ENCODE assay signal across 3 fruit fly cellular contexts in the genomic region with DNA sequence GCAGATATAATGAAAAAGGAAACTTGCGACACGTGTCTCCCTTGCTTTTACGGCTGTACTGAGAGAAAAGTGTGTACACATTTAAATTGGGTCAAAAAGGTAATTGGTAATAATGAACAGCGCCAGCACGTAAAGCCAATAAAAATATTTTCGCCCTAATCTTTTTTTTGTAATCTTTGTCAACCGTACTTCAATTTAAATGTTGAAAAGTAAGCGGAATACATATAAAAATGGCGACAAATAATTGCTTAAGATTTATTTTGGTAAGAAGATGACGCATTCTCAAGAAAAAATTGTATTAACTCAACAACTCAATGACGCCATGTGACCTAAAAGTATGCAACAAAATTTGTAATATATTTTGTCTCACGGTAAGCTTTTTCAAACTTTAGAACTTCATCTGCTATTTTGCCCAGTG.
TF ChIP-seq lines count a peak whose summit lies in the region.

No protein-coding gene starts in this region.

TF ChIP-seq in whole organism, embryonic, 481 proteins besides CTCF, POLR2A, EP300 and RAD21 (continued from another document and continues in another):
- no peak for TF ChIP-seq Mes4 (GFP tag; optimal IDR thresholded peaks at IDR 0.05; lab: Kevin White, UChicago)
- no peak for TF ChIP-seq CG13287 (GFP tag; IDR thresholded peaks at IDR 0.05; lab: Robert Waterston, UW; ENCODE audit: partially characterized antibody)
- peak; percentile 19 for TF ChIP-seq CG15269 (tag; optimal IDR thresholded peaks at IDR 0.05; lab: Kevin White, UChicago)
- no peak for TF ChIP-seq CG3995 (GFP tag; optimal IDR thresholded peaks at IDR 0.05; lab: Kevin White, UChicago)
- no peak for TF ChIP-seq tna (GFP tag; IDR thresholded peaks at IDR 0.05; lab: Robert Waterston, UW; ENCODE audit: partially characterized antibody)
- TF ChIP-seq CG6854 (GFP tag; optimal IDR thresholded peaks at IDR 0.05; lab: Kevin White, UChicago) = peak; percentile 26
- no peak for TF ChIP-seq disco-r (GFP tag; optimal IDR thresholded peaks at IDR 0.05; lab: Kevin White, UChicago)
- TF ChIP-seq phol (tag; optimal IDR thresholded peaks at IDR 0.05; lab: Kevin White, UChicago) = peak; percentile 38
- TF ChIP-seq CG1529 (GFP tag; optimal IDR thresholded peaks at IDR 0.05; lab: Kevin White, UChicago) = no peak
- TF ChIP-seq CG10209 (GFP tag; optimal IDR thresholded peaks at IDR 0.05; lab: Kevin White, UChicago) = peak; percentile 35
- no peak for TF ChIP-seq pros (GFP tag; optimal IDR thresholded peaks at IDR 0.05; lab: Kevin White, UChicago)
- no peak for TF ChIP-seq MBD-R2 (GFP tag; IDR thresholded peaks at IDR 0.05; lab: Robert Waterston, UW)
- TF ChIP-seq chif (GFP tag; optimal IDR thresholded peaks at IDR 0.05; lab: Kevin White, UChicago) = peak; percentile 3 to 14
- no peak for TF ChIP-seq cg (GFP tag; optimal IDR thresholded peaks at IDR 0.05; lab: Kevin White, UChicago)
- TF ChIP-seq her (GFP tag; optimal IDR thresholded peaks at IDR 0.05; lab: Kevin White, UChicago) = no peak
- TF ChIP-seq CG10321 (GFP tag; IDR thresholded peaks at IDR 0.05; lab: Robert Waterston, UW) = no peak
- TF ChIP-seq CG11456 (GFP tag; IDR thresholded peaks at IDR 0.05; lab: Robert Waterston, UW) = no peak
- TF ChIP-seq Dref (GFP tag; IDR thresholded peaks at IDR 0.05; lab: Robert Waterston, UW) = no peak
- TF ChIP-seq CG2199 (GFP tag; IDR thresholded peaks at IDR 0.05; lab: Robert Waterston, UW) = no peak
- TF ChIP-seq sens-2 (GFP tag; IDR thresholded peaks at IDR 0.05; lab: Robert Waterston, UW) = no peak
- TF ChIP-seq H15 (GFP tag; IDR thresholded peaks at IDR 0.05; lab: Robert Waterston, UW) = no peak
- no peak for TF ChIP-seq CG33213 (GFP tag; optimal IDR thresholded peaks at IDR 0.05; lab: Kevin White, UChicago)
- TF ChIP-seq ab (GFP tag; optimal IDR thresholded peaks at IDR 0.05; lab: Kevin White, UChicago) = no peak
- peak; percentile 12 for TF ChIP-seq nmo (GFP tag; optimal IDR thresholded peaks at IDR 0.05; lab: Kevin White, UChicago)
- peak; percentile 39 for TF ChIP-seq Oli (tag; optimal IDR thresholded peaks at IDR 0.05; lab: Kevin White, UChicago)
- TF ChIP-seq CG32532 (GFP tag; IDR thresholded peaks at IDR 0.05; lab: Robert Waterston, UW) = no peak
- no peak for TF ChIP-seq CG42726 (GFP tag; IDR thresholded peaks at IDR 0.05; lab: Robert Waterston, UW; ENCODE audit: partially characterized antibody)
- peak; percentile 9 for TF ChIP-seq exex (tag; optimal IDR thresholded peaks at IDR 0.05; lab: Kevin White, UChicago)
- TF ChIP-seq Ravus (GFP tag; IDR thresholded peaks at IDR 0.05; lab: Robert Waterston, UW) = no peak
- TF ChIP-seq bbx (GFP tag; IDR thresholded peaks at IDR 0.05; lab: Robert Waterston, UW; ENCODE audit: partially characterized antibody) = no peak
- no peak for TF ChIP-seq CG12299 (tag; optimal IDR thresholded peaks at IDR 0.05; lab: Kevin White, UChicago)
- TF ChIP-seq CG5245 (GFP tag; optimal IDR thresholded peaks at IDR 0.05; lab: Kevin White, UChicago) = no peak
- TF ChIP-seq seq (GFP tag; IDR thresholded peaks at IDR 0.05; lab: Robert Waterston, UW) = no peak
- TF ChIP-seq CG14667 (GFP tag; IDR thresholded peaks at IDR 0.05; lab: Robert Waterston, UW) = no peak
- no peak for TF ChIP-seq Fer3 (tag; optimal IDR thresholded peaks at IDR 0.05; lab: Kevin White, UChicago)
- TF ChIP-seq CG4328 (GFP tag; optimal IDR thresholded peaks at IDR 0.05; lab: Kevin White, UChicago) = no peak
- no peak for TF ChIP-seq Sin3A (optimal IDR thresholded peaks at IDR 0.05; lab: Kevin White, UChicago)
- TF ChIP-seq E2f2 (GFP tag; IDR thresholded peaks at IDR 0.05; lab: Robert Waterston, UW) = 0 out of 2 replicates have a peak, but pooled peaks have one; percentile 9
- TF ChIP-seq CG8290 (GFP tag; optimal IDR thresholded peaks at IDR 0.05; lab: Kevin White, UChicago) = peak; percentile 13
- peak; percentile 29 to 38 for TF ChIP-seq CG8290 (tag; optimal IDR thresholded peaks at IDR 0.05; lab: Kevin White, UChicago)
- no peak for TF ChIP-seq CG1832 (GFP tag; optimal IDR thresholded peaks at IDR 0.05; lab: Kevin White, UChicago)
- TF ChIP-seq CG12236 (GFP tag; optimal IDR thresholded peaks at IDR 0.05; lab: Kevin White, UChicago) = no peak
- no peak for TF ChIP-seq fru (optimal IDR thresholded peaks at IDR 0.05; lab: Kevin White, UChicago)
- TF ChIP-seq zen (tag; optimal IDR thresholded peaks at IDR 0.05; lab: Kevin White, UChicago) = no peak

TF ChIP-seq in whole organism, prepupa, 60 proteins besides CTCF, POLR2A, EP300 and RAD21 (continued from another document):
- TF ChIP-seq fkh (GFP tag; optimal IDR thresholded peaks at IDR 0.05; lab: Kevin White, UChicago) = no peak
- TF ChIP-seq CG8632 (GFP tag; optimal IDR thresholded peaks at IDR 0.05; lab: Kevin White, UChicago) = peak; percentile 45
- peak; percentile 60 for TF ChIP-seq CG10631 (GFP tag; optimal IDR thresholded peaks at IDR 0.05; lab: Kevin White, UChicago)
- TF ChIP-seq Blimp-1 (GFP tag; optimal IDR thresholded peaks at IDR 0.05; lab: Kevin White, UChicago) = no peak
- peak; percentile 21 for TF ChIP-seq fd59A (GFP tag; optimal IDR thresholded peaks at IDR 0.05; lab: Kevin White, UChicago)
- TF ChIP-seq CG6163 (GFP tag; IDR thresholded peaks at IDR 0.05; lab: Robert Waterston, UW) = no peak
- TF ChIP-seq esn (GFP tag; optimal IDR thresholded peaks at IDR 0.05; lab: Kevin White, UChicago) = peak; percentile 56
- peak; percentile 31 for TF ChIP-seq net (GFP tag; optimal IDR thresholded peaks at IDR 0.05; lab: Kevin White, UChicago)
- TF ChIP-seq CG16779 (tag; optimal IDR thresholded peaks at IDR 0.05; lab: Kevin White, UChicago) = no peak
- no peak for TF ChIP-seq svp (GFP tag; lab: Kevin White, UChicago)
- TF ChIP-seq CG34406 (GFP tag; optimal IDR thresholded peaks at IDR 0.05; lab: Kevin White, UChicago) = peak; percentile 24
- TF ChIP-seq CG10669 (GFP tag; optimal IDR thresholded peaks at IDR 0.05; lab: Kevin White, UChicago) = peak; percentile 39
- peak; percentile 8 for TF ChIP-seq Eip93F (GFP tag; optimal IDR thresholded peaks at IDR 0.05; lab: Kevin White, UChicago)
- peak; percentile 40 for TF ChIP-seq Ets96B (tag; optimal IDR thresholded peaks at IDR 0.05; lab: Kevin White, UChicago)
- TF ChIP-seq CG6792 (GFP tag; optimal IDR thresholded peaks at IDR 0.05; lab: Kevin White, UChicago) = peak; percentile 53
- no peak for TF ChIP-seq fd85E (GFP tag; optimal IDR thresholded peaks at IDR 0.05; lab: Kevin White, UChicago)
- TF ChIP-seq CG3919 (GFP tag; optimal IDR thresholded peaks at IDR 0.05; lab: Kevin White, UChicago) = peak; percentile 49
- peak; percentile 15 for TF ChIP-seq Sox15 (GFP tag; optimal IDR thresholded peaks at IDR 0.05; lab: Kevin White, UChicago)
- TF ChIP-seq dac (GFP tag; optimal IDR thresholded peaks at IDR 0.05; lab: Kevin White, UChicago) = peak; percentile 8
- TF ChIP-seq Smox (GFP tag; optimal IDR thresholded peaks at IDR 0.05; lab: Kevin White, UChicago) = peak; percentile 55
- peak; percentile 21 for TF ChIP-seq Hr39 (GFP tag; optimal IDR thresholded peaks at IDR 0.05; lab: Kevin White, UChicago)
- TF ChIP-seq pdm3 (GFP tag; optimal IDR thresholded peaks at IDR 0.05; lab: Kevin White, UChicago) = peak; percentile 31
- TF ChIP-seq spab (GFP tag; optimal IDR thresholded peaks at IDR 0.05; lab: Kevin White, UChicago) = peak; percentile 31
- no peak for TF ChIP-seq CG1621 (tag; optimal IDR thresholded peaks at IDR 0.05; lab: Kevin White, UChicago)
- TF ChIP-seq CG8319 (GFP tag; optimal IDR thresholded peaks at IDR 0.05; lab: Kevin White, UChicago) = peak; percentile 46
- TF ChIP-seq CG6276 (GFP tag; optimal IDR thresholded peaks at IDR 0.05; lab: Kevin White, UChicago) = peak; percentile 17
- 0 out of 3 replicates have a peak, but pooled peaks have one; percentile 10 for TF ChIP-seq CG8119 (GFP tag; IDR thresholded peaks at IDR 0.05; lab: Robert Waterston, UW)
- peak; percentile 36 for TF ChIP-seq OdsH (GFP tag; optimal IDR thresholded peaks at IDR 0.05; lab: Kevin White, UChicago)
- TF ChIP-seq Hr4 (GFP tag; optimal IDR thresholded peaks at IDR 0.05; lab: Kevin White, UChicago) = peak; percentile 36
- TF ChIP-seq acj6 (GFP tag; optimal IDR thresholded peaks at IDR 0.05; lab: Kevin White, UChicago) = peak; percentile 48
- peak; percentile 29 for TF ChIP-seq CG11902 (GFP tag; optimal IDR thresholded peaks at IDR 0.05; lab: Kevin White, UChicago)
- peak; percentile 36 for TF ChIP-seq Sox14 (GFP tag; optimal IDR thresholded peaks at IDR 0.05; lab: Kevin White, UChicago)
- peak; percentile 45 for TF ChIP-seq CG3032 (tag; optimal IDR thresholded peaks at IDR 0.05; lab: Kevin White, UChicago)
- TF ChIP-seq Gug (GFP tag; IDR thresholded peaks at IDR 0.05; lab: Robert Waterston, UW) = no peak
- TF ChIP-seq Eip75B (GFP tag; optimal IDR thresholded peaks at IDR 0.05; lab: Kevin White, UChicago) = peak; percentile 64
- peak; percentile 44 for TF ChIP-seq topi (GFP tag; optimal IDR thresholded peaks at IDR 0.05; lab: Kevin White, UChicago)

TF ChIP-seq in whole organism, wandering third instar larva, 38 proteins besides CTCF, POLR2A, EP300 and RAD21 (continued from another document):
- TF ChIP-seq dsf (GFP tag; optimal IDR thresholded peaks at IDR 0.05; lab: Kevin White, UChicago; ENCODE audit: borderline replicate concordance) (no peak), OdsH (GFP tag; optimal IDR thresholded peaks at IDR 0.05; lab: Kevin White, UChicago) (no peak), Sp1 (GFP tag; optimal IDR thresholded peaks at IDR 0.05; lab: Kevin White, UChicago) (peak; percentile 2), Mio (GFP tag; optimal IDR thresholded peaks at IDR 0.05; lab: Kevin White, UChicago) (no peak), sage (GFP tag; optimal IDR thresholded peaks at IDR 0.05; lab: Kevin White, UChicago) (no peak), lola (GFP tag; optimal IDR thresholded peaks at IDR 0.05; lab: Kevin White, UChicago) (no peak), sv (GFP tag; optimal IDR thresholded peaks at IDR 0.05; lab: Kevin White, UChicago) (no peak), usp (GFP tag; optimal IDR thresholded peaks at IDR 0.05; lab: Kevin White, UChicago) (no peak), Hr78 (GFP tag; optimal IDR thresholded peaks at IDR 0.05; lab: Kevin White, UChicago) (no peak), foxo (GFP tag; optimal IDR thresholded peaks at IDR 0.05; lab: Kevin White, UChicago) (peak in 1 of 2 experiments; percentile 37), pan (optimal IDR thresholded peaks at IDR 0.05; lab: Kevin White, UChicago) (no peak)
